Fruit fly (Drosophila melanogaster) whole organism, embryonic: ENCODE data around the gene CCT7.

Experiments
- Antp ChIP-seq: fragments of 200-800 bp; sonication (Bioruptor generic); optimal IDR thresholded peaks from 3 replicates; lab custom pipeline; 2016; ENCODE audit warnings: missing biosample characterization, missing genetic modification characterization
- Atf-2 ChIP-seq: fragments of 200-800 bp; sonication (Bioruptor generic); optimal IDR thresholded peaks from 2 replicates; lab custom pipeline; 2016; ENCODE audit warnings: missing biosample characterization, missing genetic modification characterization
- BtbVII ChIP-seq: fragments of 200-800 bp; sonication (Bioruptor generic); optimal IDR thresholded peaks from 3 replicates; lab custom pipeline; 2017; ENCODE audit warnings: missing biosample characterization, mild to moderate bottlenecking, missing genetic modification characterization
- CG10209 ChIP-seq: fragments of 200-800 bp; sonication (Bioruptor generic); optimal IDR thresholded peaks from 3 replicates; lab custom pipeline; 2017; ENCODE audit warnings: missing biosample characterization, mild to moderate bottlenecking, missing genetic modification characterization, missing genetic modification reagents
- CG10274 ChIP-seq: fragments of 200-800 bp; sonication (Bioruptor generic); optimal IDR thresholded peaks from 3 replicates; lab custom pipeline; 2017; ENCODE audit warnings: missing biosample characterization, mild to moderate bottlenecking, missing genetic modification characterization
- CG10462 ChIP-seq: fragments of 200-800 bp; sonication (Bioruptor generic); optimal IDR thresholded peaks from 2 replicates; lab custom pipeline; 2016; ENCODE audit warnings: missing biosample characterization, missing genetic modification characterization
- CG11456 ChIP-seq: fragments of 200-800 bp; sonication (Bioruptor generic); IDR thresholded peaks from 3 replicates; pipeline ENCODE4 v1.3.6; 2022; ENCODE audit warnings: missing biosample characterization, missing genetic modification characterization
- CG12155 ChIP-seq: fragments of 200-800 bp; sonication (Bioruptor generic); optimal IDR thresholded peaks from 3 replicates; lab custom pipeline; 2016; ENCODE audit warnings: missing biosample characterization, missing genetic modification characterization
- CG12391 ChIP-seq: fragments of 200-800 bp; sonication (Bioruptor generic); optimal IDR thresholded peaks from 3 replicates; lab custom pipeline; 2018; ENCODE audit warnings: missing biosample characterization, mild to moderate bottlenecking, missing genetic modification characterization, moderate library complexity
- CG13624 ChIP-seq: fragments of 200-800 bp; sonication (Bioruptor generic); optimal IDR thresholded peaks from 2 replicates; lab custom pipeline; 2016; ENCODE audit warnings: missing biosample characterization, missing genetic modification characterization
- CG14860 ChIP-seq: fragments of 200-800 bp; sonication (Bioruptor generic); IDR thresholded peaks from 3 replicates; pipeline ENCODE4 v1.3.6; 2022; ENCODE audit warnings: missing biosample characterization, missing genetic modification characterization; ENCODE audit not compliant: partially characterized antibody
- CG15011 ChIP-seq: fragments of 200-800 bp; sonication (Bioruptor generic); optimal IDR thresholded peaks from 3 replicates; lab custom pipeline; 2018; ENCODE audit warnings: missing biosample characterization, mild to moderate bottlenecking, missing genetic modification characterization
- CG18599 ChIP-seq: fragments of 200-800 bp; sonication (Bioruptor generic); optimal IDR thresholded peaks from 3 replicates; lab custom pipeline; 2017; ENCODE audit warnings: missing biosample characterization, missing genetic modification characterization, mild to moderate bottlenecking, moderate library complexity, missing genetic modification reagents
- CG30020 ChIP-seq: fragments of 200-800 bp; optimal IDR thresholded peaks from 2 replicates; lab custom pipeline; 2019; ENCODE audit warnings: missing biosample characterization, mild to moderate bottlenecking, missing genetic modification characterization, moderate library complexity
- CG30431 ChIP-seq: fragments of 200-800 bp; sonication (Bioruptor generic); optimal IDR thresholded peaks from 2 replicates; lab custom pipeline; 2017; ENCODE audit warnings: missing biosample characterization, missing genetic modification characterization
- CG3995 ChIP-seq: fragments of 200-800 bp; sonication (Bioruptor generic); optimal IDR thresholded peaks from 3 replicates; lab custom pipeline; 2016; ENCODE audit warnings: missing biosample characterization, missing genetic modification characterization
- CG42726 ChIP-seq: fragments of 200-800 bp; sonication (Bioruptor generic); IDR thresholded peaks from 2 replicates; pipeline ENCODE4 v1.3.6; 2022; ENCODE audit warnings: missing biosample characterization, missing genetic modification characterization; ENCODE audit not compliant: partially characterized antibody
- CG4617 ChIP-seq: fragments of 200-800 bp; sonication (Bioruptor generic); optimal IDR thresholded peaks from 3 replicates; lab custom pipeline; 2016; ENCODE audit warnings: missing biosample characterization, missing genetic modification characterization, borderline replicate concordance
- CG4854 ChIP-seq: fragments of 200-800 bp; sonication (Bioruptor generic); optimal IDR thresholded peaks from 2 replicates; lab custom pipeline; 2016; ENCODE audit warnings: missing biosample characterization, missing genetic modification characterization, inconsistent platforms
- CG5953 ChIP-seq: fragments of 200-800 bp; sonication (Bioruptor generic); IDR thresholded peaks from 2 replicates; pipeline ENCODE4 v1.3.6; 2022; ENCODE audit warnings: missing biosample characterization, missing genetic modification characterization
- CG7357 ChIP-seq: fragments of 200-800 bp; sonication (Bioruptor generic); IDR thresholded peaks from 3 replicates; pipeline ENCODE4 v1.3.6; 2022; ENCODE audit warnings: missing biosample characterization, missing genetic modification characterization
- CG8290 ChIP-seq, 3 experiments: fragments of 200-800 bp; sonication (Bioruptor generic); optimal IDR thresholded peaks; 2 replicates each; lab custom pipeline; 2016 to 2019; ENCODE audit warnings: missing biosample characterization in 3 of 3, missing genetic modification characterization in 3 of 3, mild to moderate bottlenecking in 2 of 3, moderate library complexity in 1 of 3
- CG8765 ChIP-seq: fragments of 200-800 bp; sonication (Bioruptor generic); IDR thresholded peaks from 2 replicates; pipeline ENCODE4 v1.3.6; 2022; ENCODE audit warnings: missing biosample characterization, missing genetic modification characterization
- CG8924 ChIP-seq: fragments of 200-800 bp; optimal IDR thresholded peaks from 3 replicates; lab custom pipeline; 2019; ENCODE audit warnings: missing biosample characterization, mild to moderate bottlenecking, missing genetic modification characterization, moderate library complexity
- Dek ChIP-seq: fragments of 200-800 bp; sonication (Bioruptor generic); optimal IDR thresholded peaks from 3 replicates; lab custom pipeline; 2019; ENCODE audit warnings: missing biosample characterization, mild to moderate bottlenecking, missing genetic modification characterization, moderate library complexity
- Doc2 ChIP-seq: fragments of 200-800 bp; sonication (Bioruptor generic); IDR thresholded peaks from 2 replicates; pipeline ENCODE4 v1.3.6; 2022; ENCODE audit warnings: missing biosample characterization, missing genetic modification characterization
- Fer1 ChIP-seq: fragments of 200-800 bp; sonication (Bioruptor generic); optimal IDR thresholded peaks from 2 replicates; lab custom pipeline; 2017; ENCODE audit warnings: missing biosample characterization, mild to moderate bottlenecking, missing genetic modification characterization
- Hand ChIP-seq: fragments of 200-800 bp; sonication (Bioruptor generic); optimal IDR thresholded peaks from 2 replicates; lab custom pipeline; 2017; ENCODE audit warnings: mild to moderate bottlenecking, missing biosample characterization, missing genetic modification reagents, missing genetic modification characterization
- Hmx ChIP-seq: fragments of 200-800 bp; sonication (Bioruptor generic); optimal IDR thresholded peaks from 2 replicates; lab custom pipeline; 2016; ENCODE audit warnings: missing biosample characterization, missing genetic modification characterization
- Lhr ChIP-seq: fragments of 200-800 bp; sonication (Bioruptor generic); optimal IDR thresholded peaks from 3 replicates; lab custom pipeline; 2017; ENCODE audit warnings: mild to moderate bottlenecking, missing biosample characterization, missing genetic modification reagents, missing genetic modification characterization
- Med ChIP-seq: fragments of 200-800 bp; sonication (Bioruptor generic); peaks from one replicate; lab custom pipeline; 2016; ENCODE audit warnings: missing biosample characterization, missing genetic modification characterization, mild to moderate bottlenecking, inconsistent platforms, moderate library complexity
- Myb ChIP-seq: fragments of 200-800 bp; sonication (Bioruptor generic); optimal IDR thresholded peaks from 2 replicates; lab custom pipeline; 2016; ENCODE audit warnings: missing biosample characterization, missing genetic modification characterization
- NfI ChIP-seq: fragments of 200-800 bp; sonication (Bioruptor generic); optimal IDR thresholded peaks from 3 replicates; lab custom pipeline; 2018; ENCODE audit warnings: missing biosample characterization, mild to moderate bottlenecking, missing genetic modification characterization, moderate library complexity
- Side ChIP-seq: fragments of 200-800 bp; sonication (Bioruptor generic); optimal IDR thresholded peaks from 2 replicates; lab custom pipeline; 2016; ENCODE audit warnings: missing biosample characterization, missing genetic modification characterization
- Six4 ChIP-seq: fragments of 200-800 bp; sonication (Bioruptor generic); optimal IDR thresholded peaks from 2 replicates; lab custom pipeline; 2016; ENCODE audit warnings: missing biosample characterization, missing genetic modification characterization
- Sox102F ChIP-seq: fragments of 200-800 bp; sonication (Bioruptor generic); optimal IDR thresholded peaks from 2 replicates; lab custom pipeline; 2018; ENCODE audit warnings: missing biosample characterization, mild to moderate bottlenecking, missing genetic modification characterization, moderate library complexity
- ara ChIP-seq: fragments of 200-800 bp; sonication (Bioruptor generic); IDR thresholded peaks from 2 replicates; pipeline ENCODE4 v1.3.6; 2022; ENCODE audit warnings: missing biosample characterization, missing genetic modification characterization
- ase ChIP-seq: fragments of 200-800 bp; sonication (Bioruptor generic); IDR thresholded peaks from 3 replicates; pipeline ENCODE4 v1.3.6; 2022; ENCODE audit warnings: missing biosample characterization, missing genetic modification characterization
- dmrt99B ChIP-seq: fragments of 200-800 bp; sonication (Bioruptor generic); optimal IDR thresholded peaks from 2 replicates; lab custom pipeline; 2018; ENCODE audit warnings: missing biosample characterization, mild to moderate bottlenecking, missing genetic modification characterization, moderate library complexity
- ftz-f1 ChIP-seq: fragments of 200-800 bp; sonication (Bioruptor generic); optimal IDR thresholded peaks from 2 replicates; lab custom pipeline; 2016; ENCODE audit warnings: missing biosample characterization, missing genetic modification characterization
- grn ChIP-seq: fragments of 200-800 bp; sonication (Bioruptor generic); optimal IDR thresholded peaks from 3 replicates; lab custom pipeline; 2017; ENCODE audit warnings: missing biosample characterization, missing genetic modification characterization
- gsb ChIP-seq: fragments of 200-800 bp; sonication (Bioruptor generic); IDR thresholded peaks from 2 replicates; pipeline ENCODE4 v1.3.6; 2022; ENCODE audit warnings: missing biosample characterization, missing genetic modification characterization
- p53 ChIP-seq: fragments of 200-800 bp; sonication (Bioruptor generic); optimal IDR thresholded peaks from 2 replicates; lab custom pipeline; 2016; ENCODE audit warnings: missing biosample characterization, missing genetic modification characterization
- prd ChIP-seq, 3 experiments: fragments of >200 bp in 2 of 3; fragments of 200-800 bp in 1 of 3; sonication (Bioruptor generic) in 1 of 3; optimal IDR thresholded peaks in 2 of 3; IDR thresholded peaks in 1 of 3; 2 replicates in 2 of 3; 3 replicates in 1 of 3; pipeline versions ENCODE4 v1.3.6 to Lab custom; 2017 to 2022; ENCODE audit warnings: missing biosample characterization in 1 of 3, missing genetic modification characterization in 1 of 3
- ro ChIP-seq: fragments of 200-800 bp; sonication (Bioruptor generic); IDR thresholded peaks from 2 replicates; pipeline ENCODE4 v1.3.6; 2022; ENCODE audit warnings: missing biosample characterization, missing genetic modification characterization
- ssp ChIP-seq: fragments of 200-800 bp; sonication (Bioruptor generic); IDR thresholded peaks from 2 replicates; pipeline ENCODE4 v1.3.6; 2022; ENCODE audit warnings: missing biosample characterization, missing genetic modification characterization
- stc ChIP-seq: fragments of 200-800 bp; sonication (Bioruptor generic); IDR thresholded peaks from 2 replicates; pipeline ENCODE4 v1.3.6; 2022; ENCODE audit warnings: missing biosample characterization, missing genetic modification characterization
- trem ChIP-seq: fragments of 200-800 bp; optimal IDR thresholded peaks from 3 replicates; lab custom pipeline; 2019; ENCODE audit warnings: missing biosample characterization, mild to moderate bottlenecking, missing genetic modification characterization, moderate library complexity
- trh ChIP-seq: fragments of 200-800 bp; sonication (Bioruptor generic); optimal IDR thresholded peaks from 2 replicates; lab custom pipeline; 2016; ENCODE audit warnings: missing biosample characterization, missing genetic modification characterization
- twi ChIP-seq: fragments of 200-800 bp; optimal IDR thresholded peaks from 2 replicates; lab custom pipeline; 2019; ENCODE audit warnings: missing biosample characterization, mild to moderate bottlenecking, missing genetic modification characterization, moderate library complexity

The CCT7 gene

dm6 chr3R:8808518-8808921, 7.2 kb downstream of the CCT7 start (continued):
- TF ChIP-seq CG15011 (GFP tag; lab: Kevin White, UChicago) (no peak), CG18599 (peak; percentile 40), Fer1 (GFP tag; lab: Kevin White, UChicago) (peak; percentile 9), trem (peak; percentile 91), ase (GFP tag; lab: Robert Waterston, UW) (no peak), CG5953 (GFP tag; lab: Robert Waterston, UW) (no peak), BtbVII (no peak), NfI (GFP tag; lab: Kevin White, UChicago) (peak; percentile 32), CG12391 (tag; lab: Kevin White, UChicago) (peak; percentile 90), ssp (GFP tag; lab: Robert Waterston, UW) (no peak), CG10209 (peak; percentile 68), ara (GFP tag; lab: Robert Waterston, UW) (peak; percentile 57), stc (GFP tag; lab: Robert Waterston, UW) (no peak), CG10462 (GFP tag; lab: Kevin White, UChicago) (peak; percentile 65), Hmx (peak; percentile 11), Side (GFP tag; lab: Kevin White, UChicago) (peak; percentile 66), ro (GFP tag; lab: Robert Waterston, UW) (no peak), trh (GFP tag; lab: Kevin White, UChicago) (peak; percentile 20), CG4617 (GFP tag; lab: Kevin White, UChicago) (peak; percentile 17), CG11456 (GFP tag; lab: Robert Waterston, UW) (no peak), CG8765 (GFP tag; lab: Robert Waterston, UW) (peak; percentile 75), Six4 (peak; percentile 56), Lhr (GFP tag; lab: Kevin White, UChicago) (peak; percentile 44), CG3995 (no peak), Sox102F (peak; percentile 54), CG13624 (peak; percentile 20), prd (optimal IDR thresholded peaks at IDR 0.05; lab: Kevin White, UChicago) (no peak), prd (GFP tag; IDR thresholded peaks at IDR 0.05; lab: Robert Waterston, UW) (peak; percentile 87), Hand (GFP tag; lab: Kevin White, UChicago) (no peak), twi (tag; lab: Kevin White, UChicago) (peak; percentile 76), Doc2 (no peak), Antp (GFP tag; lab: Kevin White, UChicago) (peak; percentile 37), gsb (GFP tag; lab: Robert Waterston, UW) (no peak), CG14860 (no peak), CG30431 (GFP tag; lab: Kevin White, UChicago) (peak; percentile 71), Dek (no peak), grn (GFP tag; lab: Kevin White, UChicago) (peak; percentile 73), CG42726 (no peak), CG8924 (tag; lab: Kevin White, UChicago) (peak; percentile 90), Med (GFP tag; lab: Kevin White, UChicago) (peak; percentile 77), p53 (GFP tag; lab: Kevin White, UChicago) (no peak), CG4854 (GFP tag; lab: Kevin White, UChicago) (peak; percentile 41), Atf-2 (GFP tag; lab: Kevin White, UChicago) (peak; percentile 67), dmrt99B (tag; lab: Kevin White, UChicago) (peak; percentile 61), CG12155 (GFP tag; lab: Kevin White, UChicago) (peak; percentile 41), ftz-f1 (GFP tag; lab: Kevin White, UChicago) (no peak), CG7357 (peak; percentile 57; the same call in 1 of the 3 replicates), CG10274 (GFP tag; lab: Kevin White, UChicago) (peak; percentile 5), Myb (GFP tag; lab: Kevin White, UChicago) (peak; percentile 2), CG8290 (GFP tag; optimal IDR thresholded peaks at IDR 0.05; lab: Kevin White, UChicago) (peak; percentile 52), CG8290 (tag; optimal IDR thresholded peaks at IDR 0.05; lab: Kevin White, UChicago) (peak in 1 of 2 experiments; percentile 60), CG30020 (peak; percentile 60)
